Fruit fly (Drosophila melanogaster): ENCODE results near the gene glo.
A peak's percentile ranks its signal among the peaks of the same experiment; 100 is the strongest.

The glo gene

DNA sequence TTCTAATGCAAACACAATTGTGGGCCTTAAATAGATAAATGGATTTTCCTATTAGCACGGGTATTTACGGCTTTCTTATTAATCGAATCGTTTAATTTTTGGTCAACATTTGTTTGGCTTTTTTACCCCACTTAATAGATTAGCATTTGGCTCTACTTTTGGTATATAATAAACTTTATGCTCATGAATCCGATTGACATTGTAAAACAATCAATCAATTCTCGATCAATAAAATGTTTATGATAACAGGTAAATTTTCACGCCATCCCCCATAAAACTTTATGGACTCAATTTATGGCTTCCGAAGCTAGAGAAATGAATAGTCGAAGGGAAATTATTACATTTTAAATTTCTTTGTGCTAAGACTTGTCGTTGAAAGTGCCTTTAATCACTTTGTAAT is 9.6 kb downstream of the glo start (continued):
- TF ChIP-seq sug (tag; optimal IDR thresholded peaks at IDR 0.05): peak; percentile 71
- no peak for TF ChIP-seq CG16813 (GFP tag; IDR thresholded peaks at IDR 0.05; ENCODE audit: partially characterized antibody)
- TF ChIP-seq Vsx1 (GFP tag; optimal IDR thresholded peaks at IDR 0.05): peak; percentile 44
- TF ChIP-seq CG34376 (GFP tag; optimal IDR thresholded peaks at IDR 0.05): peak; percentile 71
- no peak for TF ChIP-seq gfzf (GFP tag; optimal IDR thresholded peaks at IDR 0.05)
- no peak for TF ChIP-seq jing (GFP tag; optimal IDR thresholded peaks at IDR 0.05)
- TF ChIP-seq ci (GFP tag; IDR thresholded peaks at IDR 0.05): 0 out of 3 replicates have a peak, but pooled peaks have one; percentile 38
- TF ChIP-seq CG12071 (GFP tag; optimal IDR thresholded peaks at IDR 0.05): peak; percentile 86
- TF ChIP-seq wek (GFP tag; optimal IDR thresholded peaks at IDR 0.05): peak; percentile 63
- TF ChIP-seq chm (GFP tag; IDR thresholded peaks at IDR 0.05): no peak
- no peak for TF ChIP-seq gt (GFP tag; IDR thresholded peaks at IDR 0.05)
- no peak for TF ChIP-seq eve (GFP tag; optimal IDR thresholded peaks at IDR 0.05)
- peak; percentile 75 for TF ChIP-seq salm (tag; optimal IDR thresholded peaks at IDR 0.05)
- TF ChIP-seq CG18262 (tag; optimal IDR thresholded peaks at IDR 0.05): peak; percentile 43
- no peak for TF ChIP-seq Ets97D (GFP tag; optimal IDR thresholded peaks at IDR 0.05)
- TF ChIP-seq CG8281 (tag; optimal IDR thresholded peaks at IDR 0.05): peak; percentile 64
- no peak for TF ChIP-seq Xrp1 (GFP tag; IDR thresholded peaks at IDR 0.05)
- no peak for TF ChIP-seq D (optimal IDR thresholded peaks at IDR 0.05)
- no peak for TF ChIP-seq D (GFP tag; optimal IDR thresholded peaks at IDR 0.05)
- TF ChIP-seq ara (GFP tag; IDR thresholded peaks at IDR 0.05): no peak
- peak; percentile 27 for TF ChIP-seq CG6765 (GFP tag; optimal IDR thresholded peaks at IDR 0.05)
- TF ChIP-seq exex (tag; optimal IDR thresholded peaks at IDR 0.05): peak; percentile 88
- no peak for TF ChIP-seq Dad (GFP tag; optimal IDR thresholded peaks at IDR 0.05)
- no peak for TF ChIP-seq CG9437 (GFP tag; optimal IDR thresholded peaks at IDR 0.05)
- 0 out of 2 replicates have a peak, but pooled peaks have one; percentile 18 for TF ChIP-seq CG11696 (GFP tag; IDR thresholded peaks at IDR 0.05)
- peak; percentile 41 for TF ChIP-seq CG17385 (GFP tag; optimal IDR thresholded peaks at IDR 0.05)
- TF ChIP-seq Nf-YB (GFP tag; optimal IDR thresholded peaks at IDR 0.05): peak; percentile 69
- TF ChIP-seq hth (optimal IDR thresholded peaks at IDR 0.05): no peak

DNA sequence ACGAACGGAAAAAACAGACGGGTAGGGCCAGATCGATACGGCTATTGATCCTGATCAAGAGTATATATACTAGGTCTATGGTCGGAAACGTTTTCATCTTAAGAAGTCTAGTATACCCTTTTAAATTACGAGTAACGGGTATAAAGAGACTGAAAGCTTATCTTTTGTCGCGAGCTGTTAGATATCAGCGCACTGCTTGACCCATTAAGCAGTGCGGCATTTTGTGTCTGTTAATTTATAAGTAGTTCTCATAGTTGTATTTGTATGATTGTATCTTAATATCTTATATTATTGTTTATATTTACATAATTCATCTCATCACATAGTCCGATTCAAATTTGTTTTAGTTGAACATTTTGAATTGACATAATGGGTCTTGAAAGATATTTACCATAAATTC is 11.6 kb downstream of the glo start:
- TF ChIP-seq shn (GFP tag; optimal IDR thresholded peaks at IDR 0.05): no peak
- TF ChIP-seq CG8281 (tag; optimal IDR thresholded peaks at IDR 0.05): no peak
- no peak for TF ChIP-seq maf-S (GFP tag; optimal IDR thresholded peaks at IDR 0.05)
- TF ChIP-seq sd (tag; optimal IDR thresholded peaks at IDR 0.05): peak; percentile 9
- TF ChIP-seq CG10979 (tag; optimal IDR thresholded peaks at IDR 0.05): no peak
- peak; percentile 91 for TF ChIP-seq CG31365 (tag; optimal IDR thresholded peaks at IDR 0.05)
- peak; percentile 58 for TF ChIP-seq exex (tag; optimal IDR thresholded peaks at IDR 0.05)
- TF ChIP-seq row (GFP tag; IDR thresholded peaks at IDR 0.05): peak; percentile 27; the same call in 2 of the 3 replicates
- no peak for TF ChIP-seq Nf-YC (tag; optimal IDR thresholded peaks at IDR 0.05)
- peak; percentile 17 for TF ChIP-seq D19B (GFP tag; optimal IDR thresholded peaks at IDR 0.05)

DNA sequence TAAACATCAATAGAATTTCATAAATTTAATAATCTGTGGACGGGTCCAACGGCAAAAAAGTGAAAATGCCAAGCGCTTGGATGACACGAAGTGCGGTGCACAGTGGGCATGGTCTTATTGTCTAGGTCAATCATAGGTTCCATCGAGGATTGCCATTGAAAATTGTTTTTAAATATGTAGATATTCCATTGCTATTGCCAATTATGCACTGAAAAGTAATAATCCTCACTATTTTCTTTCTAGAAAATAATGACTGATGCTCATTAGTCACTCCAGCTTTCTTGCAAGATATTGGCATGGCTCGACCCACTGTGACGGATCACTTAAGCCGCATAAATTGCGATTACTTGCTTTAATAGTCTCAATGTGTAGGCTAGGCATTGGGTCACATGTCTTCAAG is 12.5 kb downstream of the glo start:
- TF ChIP-seq vfl (GFP tag; optimal IDR thresholded peaks at IDR 0.05) (no peak), dmrt99B (tag; optimal IDR thresholded peaks at IDR 0.05) (peak; percentile 54), CG4424 (GFP tag; optimal IDR thresholded peaks at IDR 0.05) (peak; percentile 53), fd3F (GFP tag; optimal IDR thresholded peaks at IDR 0.05) (no peak), CG17829 (tag; optimal IDR thresholded peaks at IDR 0.05) (peak; percentile 18), slbo (GFP tag; IDR thresholded peaks at IDR 0.05) (peak; percentile 33; the same call in 1 of the 2 replicates), pan (optimal IDR thresholded peaks at IDR 0.05) (no peak), pan (GFP tag; optimal IDR thresholded peaks at IDR 0.05 in 1 of 2, IDR thresholded peaks at IDR 0.05 in 1 of 2) (peak in 1 of 2 experiments; percentile 56), NC2α (GFP tag; optimal IDR thresholded peaks at IDR 0.05) (no peak), shn (GFP tag; optimal IDR thresholded peaks at IDR 0.05) (no peak), CG34376 (GFP tag; optimal IDR thresholded peaks at IDR 0.05) (no peak), Oaz (GFP tag; IDR thresholded peaks at IDR 0.05) (0 out of 2 replicates have a peak, but pooled peaks have one; percentile 41), E2f1 (GFP tag; IDR thresholded peaks at IDR 0.05) (0 out of 2 replicates have a peak, but pooled peaks have one; percentile 42), mam (GFP tag; optimal IDR thresholded peaks at IDR 0.05) (peak; percentile 30), dmrt11E (tag; optimal IDR thresholded peaks at IDR 0.05) (peak; percentile 14), gsb-n (tag; optimal IDR thresholded peaks at IDR 0.05) (peak; percentile 9), peb (GFP tag; IDR thresholded peaks at IDR 0.05) (0 out of 2 replicates have a peak, but pooled peaks have one; percentile 42), eve (GFP tag; optimal IDR thresholded peaks at IDR 0.05) (peak in 1 of 2 experiments; percentile 8)
